Fruit fly (Drosophila melanogaster) whole organism, wandering third instar larva: ENCODE results near the gene CG5151.

ENCODE experiments used
- Abd-B ChIP-seq: fragments of >200 bp; optimal IDR thresholded peaks from 2 replicates; lab custom pipeline; 2017; ENCODE audit warnings: missing biosample characterization, missing genetic modification characterization
- CG32264 ChIP-seq: fragments of 200-800 bp; sonication (Bioruptor generic); optimal IDR thresholded peaks from 2 replicates; lab custom pipeline; 2016; ENCODE audit warnings: missing biosample characterization, missing genetic modification characterization
- CG9705 ChIP-seq: fragments of 200-800 bp; sonication (Bioruptor generic); optimal IDR thresholded peaks from 2 replicates; lab custom pipeline; 2018; ENCODE audit warnings: missing biosample characterization, mild to moderate bottlenecking, missing genetic modification characterization
- CrebA ChIP-seq: fragments of 200-800 bp; sonication (Bioruptor generic); optimal IDR thresholded peaks from 2 replicates; lab custom pipeline; 2016; ENCODE audit warnings: missing biosample characterization, mild to moderate bottlenecking, missing genetic modification characterization, borderline replicate concordance
- Dfd ChIP-seq: fragments of >200 bp; optimal IDR thresholded peaks from 2 replicates; lab custom pipeline; 2017; ENCODE audit warnings: missing biosample characterization, missing genetic modification characterization
- Dif ChIP-seq: fragments of 200-275, 200-300 bp; sonication (Bioruptor generic); optimal IDR thresholded peaks from 2 replicates; lab custom pipeline; 2018; ENCODE audit warnings: missing biosample characterization, missing genetic modification characterization; ENCODE audit not compliant: partially characterized antibody
- GATAd ChIP-seq: sonication (Bioruptor generic); optimal IDR thresholded peaks from 2 replicates; lab custom pipeline; 2016; ENCODE audit warnings: missing biosample characterization, missing genetic modification characterization
- HLH106 ChIP-seq: fragments of 200-800 bp; optimal IDR thresholded peaks from 3 replicates; lab custom pipeline; 2019; ENCODE audit warnings: missing biosample characterization, mild to moderate bottlenecking, missing genetic modification characterization, moderate library complexity
- Hnf4 ChIP-seq: fragments of 200-800 bp; sonication (Bioruptor generic); optimal IDR thresholded peaks from 2 replicates; lab custom pipeline; 2016; ENCODE audit warnings: missing biosample characterization, mild to moderate bottlenecking, missing genetic modification characterization
- Hr78 ChIP-seq: fragments of >200 bp; optimal IDR thresholded peaks from 2 replicates; lab custom pipeline; 2017; ENCODE audit warnings: missing biosample characterization, missing genetic modification characterization
- Hr83 ChIP-seq: fragments of 200-300 bp; sonication (Bioruptor generic); optimal IDR thresholded peaks from 2 replicates; lab custom pipeline; 2016; ENCODE audit warnings: missing biosample characterization, mild to moderate bottlenecking, missing genetic modification characterization, moderate library complexity; ENCODE audit not compliant: poor library complexity, severe bottlenecking
- Jra ChIP-seq: sonication (Bioruptor generic); optimal IDR thresholded peaks from 2 replicates; lab custom pipeline; 2016; ENCODE audit warnings: missing biosample characterization, missing genetic modification characterization
- Mio ChIP-seq: sonication (Bioruptor generic); optimal IDR thresholded peaks from 2 replicates; lab custom pipeline; 2016; ENCODE audit warnings: missing biosample characterization, missing genetic modification characterization
- Myc ChIP-seq: fragments of >200 bp; optimal IDR thresholded peaks from 2 replicates; lab custom pipeline; 2017
- N ChIP-seq: fragments of >200 bp; optimal IDR thresholded peaks from 2 replicates; lab custom pipeline; 2018; ENCODE audit warnings: missing biosample characterization, missing external identifiers, missing genetic modification characterization
- OdsH ChIP-seq: fragments of 200-800 bp; sonication (Bioruptor generic); optimal IDR thresholded peaks from 2 replicates; lab custom pipeline; 2016; ENCODE audit warnings: missing biosample characterization, mild to moderate bottlenecking, missing genetic modification characterization
- Rel ChIP-seq, 2 experiments: fragments of 200-800 bp; sonication (Bioruptor generic) in 1 of 2; optimal IDR thresholded peaks; 2 replicates in 1 of 2; 3 replicates in 1 of 2; lab custom pipeline; 2016 to 2019; ENCODE audit warnings: mild to moderate bottlenecking in 2 of 2, missing biosample characterization in 2 of 2, missing genetic modification characterization in 2 of 2, moderate library complexity in 1 of 2
- Sp1 ChIP-seq: fragments of 200-800 bp; sonication (Bioruptor generic); optimal IDR thresholded peaks from 3 replicates; lab custom pipeline; 2019; ENCODE audit warnings: missing biosample characterization, mild to moderate bottlenecking, missing genetic modification characterization, moderate library complexity
- Vsx2 ChIP-seq: fragments of 200-300, 225-300 bp; sonication (Bioruptor generic); optimal IDR thresholded peaks from 2 replicates; lab custom pipeline; 2018; ENCODE audit warnings: missing biosample characterization, missing genetic modification characterization; ENCODE audit not compliant: partially characterized antibody
- br ChIP-seq: fragments of 200-800 bp; sonication (Bioruptor generic); optimal IDR thresholded peaks from 2 replicates; lab custom pipeline; 2016; ENCODE audit warnings: missing biosample characterization, missing genetic modification characterization
- brk ChIP-seq: fragments of 200-800 bp; sonication (Bioruptor generic); optimal IDR thresholded peaks from 2 replicates; lab custom pipeline; 2016; ENCODE audit warnings: missing biosample characterization, mild to moderate bottlenecking, missing genetic modification characterization
- dl ChIP-seq, 2 experiments: fragments of 175-275, 200-275 bp in 1 of 2; fragments of 200-275 bp in 1 of 2; sonication (Bioruptor generic); optimal IDR thresholded peaks; lab custom pipeline; 2018; ENCODE audit warnings: mild to moderate bottlenecking in 2 of 2, missing biosample characterization in 2 of 2, missing genetic modification characterization in 2 of 2, moderate library complexity in 2 of 2; ENCODE audit not compliant: partially characterized antibody in 2 of 2, insufficient read depth in 1 of 2
- dmrt93B ChIP-seq: fragments of 200-800 bp; sonication (Bioruptor generic); optimal IDR thresholded peaks from 2 replicates; lab custom pipeline; 2018; ENCODE audit warnings: missing biosample characterization, mild to moderate bottlenecking, missing genetic modification characterization
- dsf ChIP-seq: sonication (Bioruptor generic); optimal IDR thresholded peaks from 2 replicates; lab custom pipeline; 2016; ENCODE audit warnings: missing biosample characterization, missing genetic modification characterization, borderline replicate concordance
- ey ChIP-seq: fragments of 200-800 bp; sonication (Bioruptor generic); optimal IDR thresholded peaks from 2 replicates; lab custom pipeline; 2016; ENCODE audit warnings: missing biosample characterization, missing genetic modification characterization
- foxo ChIP-seq, 2 experiments: fragments of 200-800 bp; sonication (Bioruptor generic); optimal IDR thresholded peaks; 2 replicates in 1 of 2; 3 replicates in 1 of 2; lab custom pipeline; 2016 to 2017; ENCODE audit warnings: missing biosample characterization in 2 of 2, missing genetic modification characterization in 2 of 2
- fru ChIP-seq: fragments of 200-800 bp; sonication (Bioruptor generic); optimal IDR thresholded peaks from 3 replicates; lab custom pipeline; 2016; ENCODE audit warnings: missing biosample characterization, mild to moderate bottlenecking, missing genetic modification characterization
- h ChIP-seq: fragments of 200-800 bp; sonication (Bioruptor generic); optimal IDR thresholded peaks from 3 replicates; lab custom pipeline; 2016; ENCODE audit warnings: missing biosample characterization, mild to moderate bottlenecking, missing genetic modification characterization
- jim ChIP-seq: fragments of 175-275, 200-325 bp; sonication (Bioruptor generic); optimal IDR thresholded peaks from 2 replicates; lab custom pipeline; 2016; ENCODE audit warnings: missing biosample characterization, mild to moderate bottlenecking, missing genetic modification characterization
- lola ChIP-seq: fragments of >200 bp; optimal IDR thresholded peaks from 2 replicates; lab custom pipeline; 2017; ENCODE audit warnings: missing biosample characterization, missing genetic modification characterization
- pan ChIP-seq: fragments of >200 bp; optimal IDR thresholded peaks from 2 replicates; lab custom pipeline; 2017
- psq ChIP-seq: fragments of 200-800 bp; sonication (Bioruptor generic); optimal IDR thresholded peaks from 3 replicates; lab custom pipeline; 2017; ENCODE audit warnings: missing biosample characterization, mild to moderate bottlenecking, missing genetic modification characterization, moderate library complexity
- rgr ChIP-seq: fragments of 200-800 bp; sonication (Bioruptor generic); optimal IDR thresholded peaks from 3 replicates; lab custom pipeline; 2016; ENCODE audit warnings: missing biosample characterization, mild to moderate bottlenecking, missing genetic modification characterization
- sage ChIP-seq: fragments of 200-800 bp; sonication (Bioruptor generic); optimal IDR thresholded peaks from 2 replicates; lab custom pipeline; 2016; ENCODE audit warnings: missing biosample characterization, mild to moderate bottlenecking, missing genetic modification characterization
- sv ChIP-seq: fragments of 200-800 bp; sonication (Bioruptor generic); optimal IDR thresholded peaks from 3 replicates; lab custom pipeline; 2016; ENCODE audit warnings: missing biosample characterization, missing genetic modification characterization
- tai ChIP-seq: sonication (Bioruptor generic); optimal IDR thresholded peaks from 2 replicates; lab custom pipeline; 2016; ENCODE audit warnings: missing biosample characterization, missing genetic modification characterization
- usp ChIP-seq: fragments of >200 bp; optimal IDR thresholded peaks from 2 replicates; lab custom pipeline; 2017; ENCODE audit warnings: missing biosample characterization, missing genetic modification characterization
- woc ChIP-seq: sonication (Bioruptor generic); optimal IDR thresholded peaks from 2 replicates; lab custom pipeline; 2016; ENCODE audit warnings: missing biosample characterization, mild to moderate bottlenecking, missing genetic modification characterization

Gene CG5151

dm6 chr3L:16196588-16197183, 32.2 kb upstream of the CG5151 start (continued):
- TF ChIP-seq h (GFP tag; lab: Kevin White, UChicago), result no peak
- TF ChIP-seq sv (GFP tag; lab: Kevin White, UChicago), result no peak
- no peak for TF ChIP-seq Abd-B
- no peak for TF ChIP-seq Myc (lab: Kevin White, UChicago)
- TF ChIP-seq Hnf4 (GFP tag; lab: Kevin White, UChicago), result no peak

DNA sequence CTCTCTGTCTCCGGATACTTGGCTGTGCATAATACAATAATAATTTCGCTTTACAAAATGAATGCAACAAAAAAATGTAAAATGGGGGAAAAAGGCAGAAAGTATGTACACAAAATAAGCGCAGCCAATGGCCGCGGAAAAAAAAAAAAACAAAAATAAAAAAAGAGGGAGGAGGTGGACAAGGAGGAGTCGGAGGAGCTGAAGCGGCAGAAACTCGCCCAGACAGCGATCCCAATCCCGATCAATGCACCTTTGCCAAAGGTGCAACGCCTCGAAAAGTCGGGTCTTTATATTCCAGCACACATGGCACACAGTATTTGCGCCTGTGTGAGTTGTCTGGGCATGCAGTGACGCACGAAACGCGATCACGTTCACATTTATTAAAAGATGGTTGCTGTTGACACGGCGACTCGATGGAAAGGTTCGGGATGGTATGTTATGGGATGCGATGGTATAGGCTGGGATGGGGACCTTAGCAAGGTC, 31.0 kb upstream of the CG5151 start:
- TF ChIP-seq CG9705 (GFP tag; lab: Kevin White, UChicago) (no peak), N (no peak), Jra (GFP tag; lab: Kevin White, UChicago) (peak; percentile 72), Myc (lab: Kevin White, UChicago) (no peak), sv (GFP tag; lab: Kevin White, UChicago) (no peak), ey (peak; percentile 44), fru (GFP tag; lab: Kevin White, UChicago) (peak; percentile 64), dmrt93B (GFP tag; lab: Kevin White, UChicago) (peak; percentile 5), usp (GFP tag; lab: Kevin White, UChicago) (no peak), dl (GFP tag; optimal IDR thresholded peaks at IDR 0.05; lab: Kevin White, UChicago; ENCODE audit: insufficient read depth in 1 of 2, partially characterized antibody in 2 of 2) (peak in 1 of 2 experiments; percentile 5), tai (peak; percentile 90), lola (no peak), pan (lab: Kevin White, UChicago) (no peak), Rel (GFP tag; optimal IDR thresholded peaks at IDR 0.05; lab: Kevin White, UChicago) (peak; percentile 83), Rel (tag; optimal IDR thresholded peaks at IDR 0.05; lab: Kevin White, UChicago) (peak; percentile 87), Abd-B (no peak), Hr83 (peak; percentile 66), dsf (GFP tag; lab: Kevin White, UChicago) (no peak), Mio (GFP tag; lab: Kevin White, UChicago) (no peak), CrebA (GFP tag; lab: Kevin White, UChicago) (peak; percentile 90), Hr78 (GFP tag; lab: Kevin White, UChicago) (no peak), sage (peak; percentile 78), brk (GFP tag; lab: Kevin White, UChicago) (peak; percentile 74), Dfd (GFP tag; lab: Kevin White, UChicago) (no peak), CG32264 (GFP tag; lab: Kevin White, UChicago) (peak; percentile 80), OdsH (GFP tag; lab: Kevin White, UChicago) (peak; percentile 57), foxo (GFP tag; optimal IDR thresholded peaks at IDR 0.05; lab: Kevin White, UChicago) (peak; percentile 56 to 64), woc (GFP tag; lab: Kevin White, UChicago) (peak; percentile 67), HLH106 (no peak), Sp1 (peak; percentile 74), jim (peak; percentile 100), Hnf4 (GFP tag; lab: Kevin White, UChicago) (peak; percentile 67), rgr (GFP tag; lab: Kevin White, UChicago) (peak; percentile 59), psq (GFP tag; lab: Kevin White, UChicago) (peak; percentile 84), Dif (GFP tag; lab: Kevin White, UChicago) (peak; percentile 62), Vsx2 (GFP tag; lab: Kevin White, UChicago) (peak; percentile 55), br (peak; percentile 71), h (GFP tag; lab: Kevin White, UChicago) (peak; percentile 86), GATAd (GFP tag; lab: Kevin White, UChicago) (no peak)
